Worm (Caenorhabditis elegans) whole organism, L4/young adult: Measurements from ENCODE around the gene C54E10.10.

Experiments
- W03F9.2 ChIP-seq: fragments of 150-350 bp; optimal IDR thresholded peaks from 2 replicates; lab custom pipeline; 2014; ENCODE audit warnings: missing biosample characterization, missing genetic modification characterization
- dao-5 ChIP-seq: sonication (generic microtip); optimal IDR thresholded peaks from 2 replicates; lab custom pipeline; 2016; ENCODE audit warnings: missing genotype, missing genetic modification characterization, moderate library complexity, missing compliant biosample characterization
- him-1 ChIP-seq: sonication (generic microtip); optimal IDR thresholded peaks from 2 replicates; lab custom pipeline; 2016; ENCODE audit warnings: missing genotype, missing genetic modification reagents, missing genetic modification characterization, missing compliant biosample characterization

DNA sequence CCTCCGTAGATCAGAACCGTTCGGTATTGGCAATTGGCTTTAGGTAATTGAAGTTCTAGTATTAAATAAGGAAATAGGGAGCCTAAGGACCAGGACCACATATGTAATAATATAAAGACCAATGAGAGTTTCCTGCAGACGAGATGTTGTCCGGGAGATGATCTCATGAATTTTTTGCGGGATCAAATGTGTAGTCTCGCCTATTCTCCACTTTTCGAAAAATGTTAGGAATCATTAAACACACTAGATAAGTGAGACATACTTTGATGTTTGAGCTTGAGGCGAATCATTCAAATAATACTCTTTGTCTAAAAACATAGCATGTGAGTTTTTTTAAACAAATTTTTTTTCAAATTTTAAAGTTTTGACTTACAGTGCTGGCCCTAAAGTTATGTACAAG is 50.1 kb downstream of the C54E10.10 start, which contains the start of gene F11D11.6:
- no peak for TF ChIP-seq him-1 (tag; lab: Kevin White, UChicago)
- no peak for TF ChIP-seq W03F9.2 (tag; lab: Kevin White, UChicago)
- no peak for TF ChIP-seq dao-5 (tag; lab: Kevin White, UChicago)
